Fruit fly (Drosophila melanogaster): ENCODE measurements around the gene Gr10b.

The Gr10b gene

DNA sequence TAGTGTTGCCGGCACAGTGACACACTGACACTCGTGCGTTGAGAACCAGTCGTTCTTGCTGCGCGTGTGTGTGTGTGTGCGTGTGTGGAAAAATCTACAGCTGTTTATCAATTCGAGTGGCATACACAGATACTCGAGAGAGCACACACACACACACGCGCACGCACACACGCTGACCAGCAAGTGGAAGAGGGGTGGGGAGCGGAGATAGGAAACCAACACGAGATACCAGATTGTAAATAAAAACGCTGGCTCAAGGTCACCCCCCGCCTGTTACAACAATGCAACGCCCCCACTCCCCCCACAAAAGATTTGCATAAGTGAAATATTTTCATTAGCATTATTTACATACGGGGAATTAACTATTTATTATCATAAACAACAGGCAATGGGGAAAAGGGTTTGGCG lies 14.3 kb upstream of the Gr10b start (continued):
- TF ChIP-seq prd (optimal IDR thresholded peaks at IDR 0.05) (no peak), prd (GFP tag; IDR thresholded peaks at IDR 0.05) (no peak), HLHmδ (GFP tag; optimal IDR thresholded peaks at IDR 0.05) (no peak), kah (GFP tag; optimal IDR thresholded peaks at IDR 0.05) (no peak), Ets97D (GFP tag; optimal IDR thresholded peaks at IDR 0.05) (no peak), CG9932 (GFP tag; IDR thresholded peaks at IDR 0.05) (no peak), CG14965 (GFP tag; optimal IDR thresholded peaks at IDR 0.05; ENCODE audit: borderline replicate concordance) (no peak), E2f1 (GFP tag; IDR thresholded peaks at IDR 0.05) (no peak), NC2α (GFP tag; optimal IDR thresholded peaks at IDR 0.05) (no peak), fru (optimal IDR thresholded peaks at IDR 0.05) (no peak), Antp (GFP tag; optimal IDR thresholded peaks at IDR 0.05) (no peak), sisA (GFP tag; IDR thresholded peaks at IDR 0.05) (no peak), bigmax (GFP tag; optimal IDR thresholded peaks at IDR 0.05) (no peak), Dref (GFP tag; IDR thresholded peaks at IDR 0.05) (no peak), schlank (tag; optimal IDR thresholded peaks at IDR 0.05) (peak; percentile 16), wek (GFP tag; optimal IDR thresholded peaks at IDR 0.05) (peak; percentile 66), al (GFP tag; IDR thresholded peaks at IDR 0.05) (no peak), CG43689 (GFP tag; IDR thresholded peaks at IDR 0.05) (no peak), CG9797 (GFP tag; optimal IDR thresholded peaks at IDR 0.05) (no peak), cad (GFP tag; optimal IDR thresholded peaks at IDR 0.05) (no peak), CG18764 (GFP tag; optimal IDR thresholded peaks at IDR 0.05) (no peak), pfk (GFP tag; optimal IDR thresholded peaks at IDR 0.05) (no peak), Rfx (GFP tag; IDR thresholded peaks at IDR 0.05) (peak; percentile 33; the same call in 1 of the 2 replicates), CG9437 (GFP tag; optimal IDR thresholded peaks at IDR 0.05) (no peak), CG8944 (GFP tag; optimal IDR thresholded peaks at IDR 0.05) (no peak), CG10209 (GFP tag; optimal IDR thresholded peaks at IDR 0.05) (peak; percentile 43), pb (GFP tag; optimal IDR thresholded peaks at IDR 0.05) (peak; percentile 11), Drgx (GFP tag; IDR thresholded peaks at IDR 0.05) (0 out of 2 replicates have a peak, but pooled peaks have one; percentile 13), HmgD (GFP tag; optimal IDR thresholded peaks at IDR 0.05) (no peak), CG15601 (tag; optimal IDR thresholded peaks at IDR 0.05) (peak; percentile 56), CG4707 (GFP tag; optimal IDR thresholded peaks at IDR 0.05) (peak; percentile 11), Bteb2 (GFP tag; optimal IDR thresholded peaks at IDR 0.05) (no peak), MBD-R2 (GFP tag; IDR thresholded peaks at IDR 0.05) (peak; percentile 30; the same call in 1 of the 2 replicates), CG6683 (GFP tag; optimal IDR thresholded peaks at IDR 0.05) (peak; percentile 33), Dp (GFP tag; optimal IDR thresholded peaks at IDR 0.05) (no peak), BtbVII (GFP tag; optimal IDR thresholded peaks at IDR 0.05) (peak; percentile 67), TFAM (GFP tag; optimal IDR thresholded peaks at IDR 0.05) (peak; percentile 7), CG7372 (GFP tag; IDR thresholded peaks at IDR 0.05) (no peak), CG10462 (GFP tag; optimal IDR thresholded peaks at IDR 0.05) (no peak), eve (GFP tag; optimal IDR thresholded peaks at IDR 0.05) (no peak), stwl (tag; optimal IDR thresholded peaks at IDR 0.05) (no peak), run (tag; optimal IDR thresholded peaks at IDR 0.05) (no peak), CG2202 (tag; optimal IDR thresholded peaks at IDR 0.05) (peak; percentile 39), NC2β (GFP tag; optimal IDR thresholded peaks at IDR 0.05) (no peak), chif (GFP tag; optimal IDR thresholded peaks at IDR 0.05) (no peak), sd (tag; optimal IDR thresholded peaks at IDR 0.05) (peak; percentile 75), CG11247 (GFP tag; IDR thresholded peaks at IDR 0.05) (no peak), cato (GFP tag; optimal IDR thresholded peaks at IDR 0.05; ENCODE audit: borderline replicate concordance) (no peak), CG17912 (GFP tag; optimal IDR thresholded peaks at IDR 0.05) (no peak), disco-r (GFP tag; optimal IDR thresholded peaks at IDR 0.05) (no peak), CG2712 (tag; optimal IDR thresholded peaks at IDR 0.05) (no peak), bab2 (GFP tag; optimal IDR thresholded peaks at IDR 0.05) (no peak), CG13894 (tag; optimal IDR thresholded peaks at IDR 0.05) (no peak)
